Fruit fly (Drosophila melanogaster): Measurements from ENCODE around the gene twin.

- TF ChIP-seq CG10348 (GFP tag; IDR thresholded peaks at IDR 0.05): no peak
- no peak for TF ChIP-seq CG13204 (GFP tag; optimal IDR thresholded peaks at IDR 0.05)
- no peak for TF ChIP-seq CG32121 (GFP tag; IDR thresholded peaks at IDR 0.05)
- no peak for TF ChIP-seq D1 (tag; optimal IDR thresholded peaks at IDR 0.05)
- no peak for TF ChIP-seq Ets98B (GFP tag; IDR thresholded peaks at IDR 0.05)
- TF ChIP-seq gl (tag; optimal IDR thresholded peaks at IDR 0.05): no peak
- no peak for TF ChIP-seq CG14655 (GFP tag; optimal IDR thresholded peaks at IDR 0.05)
- TF ChIP-seq rn (GFP tag; IDR thresholded peaks at IDR 0.05): no peak
- TF ChIP-seq CG9948 (tag; optimal IDR thresholded peaks at IDR 0.05): no peak
- TF ChIP-seq fd96Ca (GFP tag; IDR thresholded peaks at IDR 0.05): no peak
- no peak for TF ChIP-seq CG8159 (tag; optimal IDR thresholded peaks at IDR 0.05)
- no peak for TF ChIP-seq CG17806 (tag; optimal IDR thresholded peaks at IDR 0.05)
- no peak for TF ChIP-seq Pif1A (GFP tag; optimal IDR thresholded peaks at IDR 0.05)
Observed at dm6 chr3R:24260411-24260810, 38.6 kb upstream of the twin start.
